Worm (Caenorhabditis elegans): ENCODE results near the gene cdh-12.

cdh-12 gene

ce11 chrIII:1122239-1122638 is 29.6 kb upstream of the cdh-12 start (continued):
- no peak for TF ChIP-seq fkh-8 (tag; optimal IDR thresholded peaks at IDR 0.05)
- TF ChIP-seq nhr-90 (tag; optimal IDR thresholded peaks at IDR 0.05; ENCODE audit: poor library complexity): peak; percentile 37
- TF ChIP-seq mdl-1 (tag; optimal IDR thresholded peaks at IDR 0.05): peak in 1 of 2 experiments; percentile 16
- TF ChIP-seq nhr-84 (tag; optimal IDR thresholded peaks at IDR 0.05): no peak
- TF ChIP-seq aha-1 (tag; optimal IDR thresholded peaks at IDR 0.05): no peak
- TF ChIP-seq lin-14 (GFP tag; optimal IDR thresholded peaks at IDR 0.05): no peak
- TF ChIP-seq Y116A8C.19 (tag; optimal IDR thresholded peaks at IDR 0.05; ENCODE audit: borderline replicate concordance): no peak

ce11 chrIII:1125494-1125893 is 26.4 kb upstream of the cdh-12 start:
- TF ChIP-seq irx-1 (tag; optimal IDR thresholded peaks at IDR 0.05) (no peak), efl-1 (optimal IDR thresholded peaks at IDR 0.05) (no peak), efl-1 (GFP tag; optimal IDR thresholded peaks at IDR 0.05 in 1 of 2) (peak in 1 of 2 experiments; percentile 37)

- TF ChIP-seq snpc-4 (tag; optimal IDR thresholded peaks at IDR 0.05) (no peak), grh-1 (GFP tag; IDR thresholded peaks at IDR 0.05) (no peak), F16B12.6 (tag; optimal IDR thresholded peaks at IDR 0.05) (no peak), sup-37 (GFP tag; optimal IDR thresholded peaks at IDR 0.05) (no peak), swsn-7 (tag; optimal IDR thresholded peaks at IDR 0.05) (no peak), tbx-2 (tag; optimal IDR thresholded peaks at IDR 0.05) (peak; percentile 8), unc-98 (GFP tag; IDR thresholded peaks at IDR 0.05) (no peak), hpl-2 (GFP tag; optimal IDR thresholded peaks at IDR 0.05) (no peak), nhr-71 (tag; optimal IDR thresholded peaks at IDR 0.05) (peak; percentile 19), lin-14 (GFP tag; optimal IDR thresholded peaks at IDR 0.05) (peak; percentile 68), tlp-1 (tag; optimal IDR thresholded peaks at IDR 0.05) (no peak), elt-3 (tag; optimal IDR thresholded peaks at IDR 0.05) (no peak), nhr-237 (tag; optimal IDR thresholded peaks at IDR 0.05) (no peak), lin-39 (tag; optimal IDR thresholded peaks at IDR 0.05) (no peak), xbp-1 (tag; optimal IDR thresholded peaks at IDR 0.05) (no peak), ceh-63 (GFP tag; optimal IDR thresholded peaks at IDR 0.05) (no peak), fkh-8 (tag; optimal IDR thresholded peaks at IDR 0.05) (no peak), efl-1 (optimal IDR thresholded peaks at IDR 0.05) (no peak), efl-1 (GFP tag; optimal IDR thresholded peaks at IDR 0.05 in 1 of 2) (peak in 1 of 2 experiments; percentile 59), ceh-8 (GFP tag; optimal IDR thresholded peaks at IDR 0.05) (no peak), pag-3 (tag; optimal IDR thresholded peaks at IDR 0.05; ENCODE audit: borderline replicate concordance, insufficient read depth) (no peak), nhr-47 (tag; optimal IDR thresholded peaks at IDR 0.05) (peak; percentile 24), irx-1 (tag; optimal IDR thresholded peaks at IDR 0.05) (no peak), lin-15B (tag; optimal IDR thresholded peaks at IDR 0.05) (no peak), snu-23 (GFP tag; optimal IDR thresholded peaks at IDR 0.05) (no peak), nhr-76 (tag; optimal IDR thresholded peaks at IDR 0.05) (no peak), nhr-84 (tag; optimal IDR thresholded peaks at IDR 0.05) (no peak), hlh-17 (GFP tag; optimal IDR thresholded peaks at IDR 0.05; ENCODE audit: borderline replicate concordance) (no peak), nhr-28 (tag; optimal IDR thresholded peaks at IDR 0.05) (no peak), jun-1 (tag; optimal IDR thresholded peaks at IDR 0.05) (no peak), sox-4 (tag; optimal IDR thresholded peaks at IDR 0.05) (no peak)
Measured at ce11 chrIII:1131532-1131931, 20.3 kb upstream of the cdh-12 start.

- TF ChIP-seq nhr-76 (tag; optimal IDR thresholded peaks at IDR 0.05) (no peak), hlh-17 (GFP tag; optimal IDR thresholded peaks at IDR 0.05; ENCODE audit: borderline replicate concordance) (no peak), blmp-1 (tag; optimal IDR thresholded peaks at IDR 0.05) (no peak), lin-15B (tag; optimal IDR thresholded peaks at IDR 0.05) (no peak), lin-13 (GFP tag; optimal IDR thresholded peaks at IDR 0.05) (no peak), lin-14 (GFP tag; optimal IDR thresholded peaks at IDR 0.05) (no peak), nhr-11 (tag; optimal IDR thresholded peaks at IDR 0.05) (no peak), xbp-1 (tag; optimal IDR thresholded peaks at IDR 0.05) (no peak), ceh-88 (GFP tag; IDR thresholded peaks at IDR 0.05) (no peak)
Measured at ce11 chrIII:1135925-1136324, 15.9 kb upstream of the cdh-12 start, which contains the start of gene lgc-46. TSS of gene lgc-46 (minus strand) at chrIII:1136025.
